Fruit fly (Drosophila melanogaster) whole organism, pupa: Measurements from ENCODE around the gene yellow-k.
A peak's percentile ranks its signal among the peaks of the same experiment; 100 is the strongest.

Experiments
- CG10348 ChIP-seq: fragments of 200-800 bp; sonication (Bioruptor generic); IDR thresholded peaks from 2 replicates; pipeline ENCODE4 v1.3.6; 2022; ENCODE audit warnings: missing biosample characterization, missing genetic modification characterization
- CG12605 ChIP-seq: fragments of 200-800 bp; sonication (Bioruptor generic); IDR thresholded peaks from 2 replicates; pipeline ENCODE4 v1.3.6; 2022; ENCODE audit warnings: missing biosample characterization, missing genetic modification characterization
- CG13204 ChIP-seq: fragments of 200-800 bp; sonication (Bioruptor generic); optimal IDR thresholded peaks from 2 replicates; lab custom pipeline; 2018; ENCODE audit warnings: missing biosample characterization, mild to moderate bottlenecking, missing genetic modification characterization, moderate library complexity
- CG14655 ChIP-seq: fragments of 200-800 bp; sonication (Bioruptor generic); optimal IDR thresholded peaks from 3 replicates; lab custom pipeline; 2017; ENCODE audit warnings: mild to moderate bottlenecking, missing biosample characterization, missing genetic modification reagents, missing genetic modification characterization
- CG15710 ChIP-seq: fragments of 200-800 bp; sonication (Bioruptor generic); optimal IDR thresholded peaks from 2 replicates; lab custom pipeline; 2018; ENCODE audit warnings: missing biosample characterization, mild to moderate bottlenecking, missing genetic modification characterization, moderate library complexity
- CG17806 ChIP-seq: fragments of 200-800 bp; sonication (Bioruptor generic); optimal IDR thresholded peaks from 2 replicates; lab custom pipeline; 2018; ENCODE audit warnings: missing biosample characterization, mild to moderate bottlenecking, missing genetic modification characterization, moderate library complexity
- CG32121 ChIP-seq: fragments of 200-800 bp; sonication (Bioruptor generic); IDR thresholded peaks from 2 replicates; pipeline ENCODE4 v1.3.6; 2022; ENCODE audit warnings: missing biosample characterization, missing genetic modification characterization
- CG34367 ChIP-seq: fragments of 200-800 bp; sonication (Bioruptor generic); optimal IDR thresholded peaks from 2 replicates; lab custom pipeline; 2018; ENCODE audit warnings: missing biosample characterization, mild to moderate bottlenecking, missing genetic modification characterization
- CG4496 ChIP-seq: fragments of 200-800 bp; sonication (Bioruptor generic); IDR thresholded peaks from 3 replicates; pipeline ENCODE4 v1.3.6; 2022; ENCODE audit warnings: missing biosample characterization, missing genetic modification characterization
- CG8159 ChIP-seq: fragments of 200-800 bp; sonication (Bioruptor generic); optimal IDR thresholded peaks from 3 replicates; lab custom pipeline; 2018; ENCODE audit warnings: missing biosample characterization, mild to moderate bottlenecking, missing genetic modification characterization, moderate library complexity
- CG8301 ChIP-seq: fragments of 200-800 bp; sonication (Bioruptor generic); optimal IDR thresholded peaks from 2 replicates; lab custom pipeline; 2018; ENCODE audit warnings: missing biosample characterization, mild to moderate bottlenecking, missing genetic modification characterization
- CG9948 ChIP-seq: fragments of 200-800 bp; sonication (Bioruptor generic); optimal IDR thresholded peaks from 2 replicates; lab custom pipeline; 2018; ENCODE audit warnings: missing biosample characterization, mild to moderate bottlenecking, missing genetic modification characterization, moderate library complexity
- D1 ChIP-seq: fragments of 200-800 bp; sonication (Bioruptor generic); optimal IDR thresholded peaks from 2 replicates; lab custom pipeline; 2018; ENCODE audit warnings: missing biosample characterization, mild to moderate bottlenecking, missing genetic modification characterization, moderate library complexity
- EcR ChIP-seq: fragments of 200-800 bp; sonication (Bioruptor generic); optimal IDR thresholded peaks from 3 replicates; lab custom pipeline; 2019; ENCODE audit warnings: missing biosample characterization, missing genetic modification characterization, mild to moderate bottlenecking, moderate library complexity, missing genetic modification reagents
- Ets98B ChIP-seq: fragments of 200-800 bp; sonication (Bioruptor generic); IDR thresholded peaks from 2 replicates; pipeline ENCODE4 v1.3.6; 2022; ENCODE audit warnings: missing biosample characterization, missing genetic modification characterization
- Pif1A ChIP-seq: fragments of 200-800 bp; sonication (Bioruptor generic); optimal IDR thresholded peaks from 3 replicates; lab custom pipeline; 2016; ENCODE audit warnings: missing biosample characterization, missing genetic modification characterization
- Pif1B ChIP-seq: fragments of 200-800 bp; sonication (Bioruptor generic); optimal IDR thresholded peaks from 3 replicates; lab custom pipeline; 2016; ENCODE audit warnings: missing biosample characterization, missing genetic modification characterization
- Snoo ChIP-seq: fragments of 200-800 bp; sonication (Bioruptor generic); optimal IDR thresholded peaks from 3 replicates; lab custom pipeline; 2017; ENCODE audit warnings: missing biosample characterization, mild to moderate bottlenecking, missing genetic modification characterization, inconsistent platforms
- fd96Ca ChIP-seq: fragments of 200-800 bp; sonication (Bioruptor generic); IDR thresholded peaks from 3 replicates; pipeline ENCODE4 v1.3.6; 2022; ENCODE audit warnings: missing biosample characterization, missing genetic modification characterization
- gl ChIP-seq: fragments of 200-800 bp; sonication (Bioruptor generic); optimal IDR thresholded peaks from 2 replicates; lab custom pipeline; 2018; ENCODE audit warnings: missing biosample characterization, mild to moderate bottlenecking, missing genetic modification characterization
- rn ChIP-seq: fragments of 200-800 bp; sonication (Bioruptor generic); IDR thresholded peaks from 2 replicates; pipeline ENCODE4 v1.3.6; 2022; ENCODE audit warnings: missing biosample characterization, missing genetic modification characterization

The yellow-k gene

DNA sequence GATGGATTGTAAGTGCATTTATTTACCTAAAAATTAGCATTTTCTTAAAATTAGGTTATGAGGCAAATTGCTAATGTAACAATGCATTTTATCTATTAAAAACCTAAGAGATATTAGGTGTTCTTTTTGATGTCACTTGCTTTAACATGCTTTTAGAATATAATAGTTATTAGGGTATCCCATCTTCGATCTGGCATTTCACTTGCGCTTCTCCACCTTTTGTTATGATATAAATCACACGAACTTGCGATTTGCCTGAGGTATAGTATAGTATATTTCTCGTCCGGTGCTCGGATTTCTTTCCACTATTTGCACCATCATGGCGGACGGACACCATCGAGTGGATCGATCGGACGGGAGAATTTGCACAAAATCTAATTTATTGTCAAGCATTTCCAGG is 9.7 kb downstream of the yellow-k start:
- TF ChIP-seq Ets98B (GFP tag; lab: Robert Waterston, UW), result no peak
- no peak for TF ChIP-seq EcR (GFP tag; lab: Kevin White, UChicago)
- TF ChIP-seq Snoo (tag; lab: Kevin White, UChicago), result no peak
- no peak for TF ChIP-seq CG17806 (tag; lab: Kevin White, UChicago)
- no peak for TF ChIP-seq rn
- TF ChIP-seq CG10348 (GFP tag; lab: Robert Waterston, UW), result no peak
- no peak for TF ChIP-seq CG32121 (GFP tag; lab: Robert Waterston, UW)
- TF ChIP-seq CG13204 (GFP tag; lab: Kevin White, UChicago), result no peak
- no peak for TF ChIP-seq fd96Ca
- TF ChIP-seq CG4496, result no peak
- TF ChIP-seq Pif1B, result no peak
- no peak for TF ChIP-seq D1 (tag; lab: Kevin White, UChicago)
- no peak for TF ChIP-seq Pif1A (GFP tag; lab: Kevin White, UChicago)
- no peak for TF ChIP-seq CG12605 (GFP tag; lab: Robert Waterston, UW)

DNA sequence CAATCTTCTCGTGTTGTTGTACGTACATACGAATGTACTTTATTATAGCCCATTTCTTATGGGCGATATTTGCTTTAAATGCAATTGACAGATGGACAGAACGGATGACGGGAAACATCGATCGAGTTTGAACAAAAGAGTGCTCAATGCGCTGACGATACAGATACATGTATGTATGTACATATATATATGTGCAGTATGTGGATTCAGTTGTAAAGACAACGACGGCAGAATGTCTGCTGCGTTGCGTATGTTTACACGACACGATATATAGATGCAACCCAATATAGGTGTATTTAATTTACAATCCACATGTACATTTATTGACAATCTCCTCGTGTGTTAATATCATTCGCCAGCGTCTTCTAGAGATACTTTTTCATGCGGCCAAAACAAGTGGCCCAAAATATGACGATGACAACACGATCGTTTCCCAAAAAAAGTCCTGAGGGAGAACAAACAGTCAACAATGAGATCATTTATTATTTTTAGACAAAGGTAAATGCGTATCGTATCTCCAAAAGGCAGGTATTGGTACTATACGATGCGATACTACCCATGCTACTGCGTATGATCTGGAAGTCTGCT is 10.3 kb downstream of the yellow-k start:
- peak; percentile 23 for TF ChIP-seq EcR (GFP tag; lab: Kevin White, UChicago)
- no peak for TF ChIP-seq CG13204 (GFP tag; lab: Kevin White, UChicago)
- peak; percentile 30 for TF ChIP-seq gl
- TF ChIP-seq, all 21 proteins: peak for 2

DNA sequence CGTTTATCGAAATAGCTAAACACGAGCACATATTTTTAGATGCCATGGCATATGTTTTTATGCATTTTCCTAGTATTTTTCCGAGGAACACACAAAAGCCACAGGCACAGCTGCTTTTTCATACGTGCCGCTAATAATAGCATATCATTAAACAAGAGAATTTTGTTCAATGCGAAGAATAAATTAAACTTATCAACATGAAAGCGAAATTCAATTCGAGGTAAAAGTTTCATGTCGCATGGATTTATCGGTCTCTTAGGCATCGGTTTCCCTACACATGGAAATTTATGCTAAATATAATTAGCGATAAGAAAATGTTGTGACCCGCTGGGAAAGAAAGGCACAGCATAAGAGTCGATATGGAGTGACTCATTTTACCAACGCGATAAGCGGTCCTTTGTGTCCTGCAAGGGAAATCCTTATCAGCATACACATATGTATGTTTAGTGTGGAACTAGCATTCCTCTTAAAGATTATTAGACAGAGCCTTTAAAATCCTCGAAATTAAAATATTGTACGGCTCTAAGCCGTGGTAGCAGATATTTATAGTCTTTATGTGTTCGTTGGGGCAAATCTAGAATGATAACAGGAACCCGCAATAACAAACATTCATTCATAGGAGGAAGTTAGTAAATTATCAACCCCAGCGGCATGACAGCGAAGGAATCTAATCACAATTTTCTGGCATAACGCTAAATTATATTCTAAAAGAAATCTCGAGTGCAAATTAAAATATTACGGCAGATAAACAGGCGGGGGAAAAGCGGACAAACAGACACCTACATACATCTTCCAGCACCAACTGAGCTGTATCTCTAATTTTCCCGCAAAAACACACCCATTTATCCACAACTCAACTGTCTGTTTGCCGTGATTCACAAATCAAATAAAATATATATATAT is 11.3 kb downstream of the yellow-k start, which contains the start of gene CG43248:
TSS of gene CG43248 (minus strand) at position 51 of the 903 bp plus-strand sequence.
- TF ChIP-seq D1 (tag; lab: Kevin White, UChicago) (no peak), gl (no peak), CG12605 (GFP tag; lab: Robert Waterston, UW) (no peak)

DNA sequence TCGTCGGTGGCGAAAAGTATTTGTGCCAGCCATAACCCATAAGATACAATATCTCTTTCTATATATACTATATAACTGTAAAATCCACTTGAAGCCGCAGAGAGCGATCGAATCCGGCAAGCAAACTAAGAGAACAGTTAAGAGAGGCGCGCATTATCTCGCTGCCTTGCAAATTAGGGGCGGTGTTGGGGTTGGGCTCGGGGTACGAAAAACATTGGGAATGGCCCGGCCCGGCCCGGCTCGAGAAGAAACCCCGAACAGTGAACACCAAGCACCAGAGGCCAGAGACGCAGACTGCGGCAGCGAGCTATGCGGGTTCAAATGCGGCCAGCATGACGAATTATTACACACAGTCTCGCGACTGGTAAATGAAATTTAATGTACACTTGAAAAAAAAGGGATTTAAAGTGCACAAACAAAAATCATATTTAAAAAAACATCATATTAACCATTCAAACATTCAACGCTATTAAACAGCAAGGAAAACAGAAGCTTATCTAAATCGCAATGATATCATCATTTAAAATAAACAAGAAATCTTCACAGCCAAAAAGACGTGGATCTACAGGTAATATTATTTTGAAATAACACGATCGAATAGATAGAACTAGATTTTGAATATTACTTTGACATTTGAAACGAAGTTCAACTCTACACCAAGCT is 12.1 kb downstream of the yellow-k start:
- no peak for TF ChIP-seq gl
- TF ChIP-seq D1 (tag; lab: Kevin White, UChicago), result no peak
- peak; percentile 64; the same call in 1 of the 2 replicates for TF ChIP-seq Ets98B (GFP tag; lab: Robert Waterston, UW)
- peak; percentile 63 for TF ChIP-seq CG8159 (tag; lab: Kevin White, UChicago)
- TF ChIP-seq CG9948, result peak; percentile 45
- TF ChIP-seq CG17806 (tag; lab: Kevin White, UChicago), result peak; percentile 4
- TF ChIP-seq CG15710 (tag; lab: Kevin White, UChicago), result peak; percentile 9
- no peak for TF ChIP-seq CG34367 (tag; lab: Kevin White, UChicago)
- TF ChIP-seq CG8301 (tag; lab: Kevin White, UChicago), result peak; percentile 60
- TF ChIP-seq fd96Ca, result peak; percentile 51; the same call in 2 of the 3 replicates
- TF ChIP-seq CG13204 (GFP tag; lab: Kevin White, UChicago), result no peak
- peak; percentile 90 for TF ChIP-seq CG4496
- TF ChIP-seq EcR (GFP tag; lab: Kevin White, UChicago), result peak; percentile 73
- no peak for TF ChIP-seq Pif1B
- 0 out of 2 replicates have a peak, but pooled peaks have one; percentile 6 for TF ChIP-seq CG10348 (GFP tag; lab: Robert Waterston, UW)
- peak; percentile 79 for TF ChIP-seq CG14655 (GFP tag; lab: Kevin White, UChicago)
- no peak for TF ChIP-seq Pif1A (GFP tag; lab: Kevin White, UChicago)
- peak; percentile 50; the same call in 1 of the 2 replicates for TF ChIP-seq CG32121 (GFP tag; lab: Robert Waterston, UW)
- TF ChIP-seq CG12605 (GFP tag; lab: Robert Waterston, UW), result peak; percentile 40
- TF ChIP-seq rn, result 0 out of 2 replicates have a peak, but pooled peaks have one; percentile 31
- TF ChIP-seq Snoo (tag; lab: Kevin White, UChicago), result peak; percentile 3

DNA sequence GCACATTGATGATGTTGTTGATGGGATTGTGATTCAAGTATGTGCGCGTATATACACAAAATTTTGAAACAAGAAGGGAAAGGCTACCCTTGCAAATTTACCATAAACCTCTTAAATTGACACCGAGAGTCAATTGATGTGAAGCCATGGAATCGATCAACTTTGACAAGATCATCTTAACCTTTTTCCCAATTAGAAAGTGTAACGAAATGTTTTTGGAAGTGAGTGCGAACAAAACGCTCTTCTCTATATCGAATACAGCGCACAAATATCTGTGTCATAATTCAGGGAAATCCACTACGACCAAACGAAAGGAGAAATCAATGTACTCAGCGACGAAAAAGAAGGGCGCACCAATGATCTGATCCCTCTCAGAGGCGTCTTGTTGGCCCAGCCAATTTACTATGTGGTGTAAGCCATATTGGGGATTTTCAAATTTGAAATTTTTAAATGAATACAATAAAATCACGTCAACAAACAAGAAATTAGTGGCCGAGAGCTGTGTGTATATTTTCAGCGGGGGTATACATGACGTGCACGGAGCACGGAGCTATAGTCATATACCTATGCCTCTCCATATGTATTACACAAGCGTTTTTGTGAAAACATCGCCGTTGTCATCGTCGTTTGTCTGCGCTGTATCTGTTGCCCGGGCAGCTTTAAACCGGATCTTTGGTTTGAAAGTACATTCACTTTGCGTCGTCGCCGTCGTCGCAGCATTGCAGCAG is 13.1 kb downstream of the yellow-k start:
- peak; percentile 69 for TF ChIP-seq CG8159 (tag; lab: Kevin White, UChicago)
- TF ChIP-seq Pif1B, result peak; percentile 83
- peak; percentile 52 for TF ChIP-seq EcR (GFP tag; lab: Kevin White, UChicago)
- TF ChIP-seq CG34367 (tag; lab: Kevin White, UChicago), result peak; percentile 61
- TF ChIP-seq fd96Ca, result peak; percentile 79; the same call in 2 of the 3 replicates
- no peak for TF ChIP-seq CG10348 (GFP tag; lab: Robert Waterston, UW)
- peak; percentile 60; the same call in 1 of the 3 replicates for TF ChIP-seq CG4496
- peak; percentile 70 for TF ChIP-seq CG8301 (tag; lab: Kevin White, UChicago)
- TF ChIP-seq gl, result peak; percentile 56
- no peak for TF ChIP-seq rn
- peak; percentile 33 for TF ChIP-seq CG13204 (GFP tag; lab: Kevin White, UChicago)
- TF ChIP-seq Ets98B (GFP tag; lab: Robert Waterston, UW), result peak; percentile 41
- peak; percentile 48 for TF ChIP-seq D1 (tag; lab: Kevin White, UChicago)
- TF ChIP-seq CG32121 (GFP tag; lab: Robert Waterston, UW), result peak; percentile 23; the same call in 1 of the 2 replicates
- TF ChIP-seq CG14655 (GFP tag; lab: Kevin White, UChicago), result peak; percentile 82
- peak; percentile 15; the same call in 1 of the 2 replicates for TF ChIP-seq CG12605 (GFP tag; lab: Robert Waterston, UW)
- TF ChIP-seq Snoo (tag; lab: Kevin White, UChicago), result peak; percentile 62
- TF ChIP-seq CG9948, result peak; percentile 79
- peak; percentile 68 for TF ChIP-seq CG17806 (tag; lab: Kevin White, UChicago)
- TF ChIP-seq CG15710 (tag; lab: Kevin White, UChicago), result peak; percentile 67
- peak; percentile 73 for TF ChIP-seq Pif1A (GFP tag; lab: Kevin White, UChicago)
